Fruit fly (Drosophila melanogaster): Measurements from ENCODE around the gene sgg.
A peak's percentile ranks its signal among the peaks of the same experiment; 100 is the strongest.

sgg gene

dm6 chrX:2638646-2639045 is 4.9 kb downstream of the sgg start (continued):
- TF ChIP-seq exex (tag; optimal IDR thresholded peaks at IDR 0.05) = no peak
- no peak for TF ChIP-seq CG33557 (GFP tag; optimal IDR thresholded peaks at IDR 0.05)
- TF ChIP-seq CG13287 (GFP tag; IDR thresholded peaks at IDR 0.05; ENCODE audit: partially characterized antibody) = no peak
- TF ChIP-seq gfzf (GFP tag; optimal IDR thresholded peaks at IDR 0.05) = no peak
- TF ChIP-seq Xbp1 (GFP tag; optimal IDR thresholded peaks at IDR 0.05) = peak; percentile 8
- no peak for TF ChIP-seq slp2 (GFP tag; optimal IDR thresholded peaks at IDR 0.05)
- no peak for TF ChIP-seq pan (optimal IDR thresholded peaks at IDR 0.05)
- peak in 1 of 2 experiments; percentile 28 for TF ChIP-seq pan (GFP tag; optimal IDR thresholded peaks at IDR 0.05 in 1 of 2, IDR thresholded peaks at IDR 0.05 in 1 of 2)
- no peak for TF ChIP-seq ap (GFP tag; IDR thresholded peaks at IDR 0.05)
- TF ChIP-seq CG4617 (GFP tag; optimal IDR thresholded peaks at IDR 0.05; ENCODE audit: borderline replicate concordance) = no peak
- no peak for TF ChIP-seq so (GFP tag; IDR thresholded peaks at IDR 0.05)
- TF ChIP-seq CG10147 (GFP tag; optimal IDR thresholded peaks at IDR 0.05) = no peak
- no peak for TF ChIP-seq wor (GFP tag; IDR thresholded peaks at IDR 0.05)
- TF ChIP-seq lilli (GFP tag; optimal IDR thresholded peaks at IDR 0.05) = peak; percentile 6
- TF ChIP-seq Sry-δ (GFP tag; optimal IDR thresholded peaks at IDR 0.05) = no peak
- no peak for TF ChIP-seq pnt (GFP tag; optimal IDR thresholded peaks at IDR 0.05)
- no peak for TF ChIP-seq z (GFP tag; IDR thresholded peaks at IDR 0.05)
- TF ChIP-seq pfk (GFP tag; optimal IDR thresholded peaks at IDR 0.05) = no peak
- TF ChIP-seq CG17361 (GFP tag; IDR thresholded peaks at IDR 0.05) = no peak
- TF ChIP-seq CG9437 (GFP tag; optimal IDR thresholded peaks at IDR 0.05) = no peak
- TF ChIP-seq CG2199 (GFP tag; IDR thresholded peaks at IDR 0.05) = no peak
- 0 out of 3 replicates have a peak, but pooled peaks have one; percentile 17 for TF ChIP-seq CG11695 (GFP tag; IDR thresholded peaks at IDR 0.05)
- TF ChIP-seq slbo (GFP tag; IDR thresholded peaks at IDR 0.05) = peak; percentile 58; the same call in 1 of the 2 replicates
- peak; percentile 4 for TF ChIP-seq CG7786 (GFP tag; optimal IDR thresholded peaks at IDR 0.05)
- TF ChIP-seq CG15073 (GFP tag; optimal IDR thresholded peaks at IDR 0.05) = no peak
- no peak for TF ChIP-seq CG4854 (GFP tag; optimal IDR thresholded peaks at IDR 0.05)
- TF ChIP-seq wek (GFP tag; optimal IDR thresholded peaks at IDR 0.05) = no peak
- TF ChIP-seq Opbp (GFP tag; IDR thresholded peaks at IDR 0.05; ENCODE audit: partially characterized antibody) = no peak
- TF ChIP-seq danr (GFP tag; IDR thresholded peaks at IDR 0.05) = no peak
- TF ChIP-seq bab2 (GFP tag; optimal IDR thresholded peaks at IDR 0.05) = no peak
- TF ChIP-seq Sox102F (GFP tag; optimal IDR thresholded peaks at IDR 0.05) = peak; percentile 25
- TF ChIP-seq CG6175 (GFP tag; IDR thresholded peaks at IDR 0.05) = no peak
- no peak for TF ChIP-seq hb (GFP tag; IDR thresholded peaks at IDR 0.05; ENCODE audit: partially characterized antibody)
- no peak for TF ChIP-seq Ada2b (GFP tag; IDR thresholded peaks at IDR 0.05)
- TF ChIP-seq hbn (GFP tag; IDR thresholded peaks at IDR 0.05; ENCODE audit: partially characterized antibody) = no peak
- TF ChIP-seq CG10321 (GFP tag; IDR thresholded peaks at IDR 0.05) = no peak
- no peak for TF ChIP-seq knrl (GFP tag; IDR thresholded peaks at IDR 0.05; ENCODE audit: partially characterized antibody)
- 0 out of 3 replicates have a peak, but pooled peaks have one; percentile 11 for TF ChIP-seq CG2889 (GFP tag; IDR thresholded peaks at IDR 0.05)
- peak; percentile 52 for TF ChIP-seq row (GFP tag; IDR thresholded peaks at IDR 0.05)
- no peak for TF ChIP-seq lmd (GFP tag; IDR thresholded peaks at IDR 0.05)
- TF ChIP-seq klu (GFP tag; IDR thresholded peaks at IDR 0.05) = no peak
- no peak for TF ChIP-seq Stat92E (GFP tag; optimal IDR thresholded peaks at IDR 0.05)
- TF ChIP-seq CG6689 (GFP tag; IDR thresholded peaks at IDR 0.05) = 0 out of 2 replicates have a peak, but pooled peaks have one; percentile 19
- TF ChIP-seq Dll (GFP tag; IDR thresholded peaks at IDR 0.05; ENCODE audit: partially characterized antibody) = no peak
- TF ChIP-seq ems (GFP tag; optimal IDR thresholded peaks at IDR 0.05) = no peak
- TF ChIP-seq vvl (GFP tag; IDR thresholded peaks at IDR 0.05) = 0 out of 2 replicates have a peak, but pooled peaks have one; percentile 16
- TF ChIP-seq jumu (GFP tag; optimal IDR thresholded peaks at IDR 0.05) = no peak
- no peak for TF ChIP-seq Mad (GFP tag; optimal IDR thresholded peaks at IDR 0.05)
- no peak for TF ChIP-seq CG17186 (GFP tag; optimal IDR thresholded peaks at IDR 0.05)
- TF ChIP-seq CG10543 (GFP tag; optimal IDR thresholded peaks at IDR 0.05) = no peak
- TF ChIP-seq CG11504 (tag; optimal IDR thresholded peaks at IDR 0.05) = peak; percentile 13

All from whole organism, embryonic.